Worm (Caenorhabditis elegans): ENCODE measurements around the gene sulp-4.

DNA sequence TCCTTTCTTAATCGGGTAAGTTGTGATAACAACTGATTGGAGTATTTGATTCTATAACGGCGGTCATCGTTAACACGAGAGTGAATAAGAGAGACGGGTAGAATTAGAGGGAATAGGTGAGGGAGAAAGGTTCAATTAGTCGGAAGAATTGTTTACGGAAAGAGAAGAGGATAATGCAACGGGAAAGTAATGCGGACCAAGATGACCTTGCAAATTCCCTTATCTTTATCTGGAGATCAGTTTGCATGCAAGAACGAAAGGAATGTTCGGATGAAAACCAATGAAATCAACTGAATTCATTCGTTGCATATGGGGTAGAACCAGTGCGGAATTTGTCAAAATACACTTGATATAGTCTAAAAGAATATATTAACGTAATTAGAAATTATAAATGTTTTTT, 27.0 kb downstream of the sulp-4 start:
- TF ChIP-seq him-1 (tag; optimal IDR thresholded peaks at IDR 0.05) (no peak), dao-5 (tag; optimal IDR thresholded peaks at IDR 0.05) (no peak), W03F9.2 (tag; optimal IDR thresholded peaks at IDR 0.05) (no peak)
